Worm (Caenorhabditis elegans) whole organism, L4/young adult: Measurements from ENCODE around the gene srz-97.

Experiments
- W03F9.2 ChIP-seq: fragments of 150-350 bp; optimal IDR thresholded peaks from 2 replicates; lab custom pipeline; 2014; ENCODE audit warnings: missing biosample characterization, missing genetic modification characterization
- dao-5 ChIP-seq: sonication (generic microtip); optimal IDR thresholded peaks from 2 replicates; lab custom pipeline; 2016; ENCODE audit warnings: missing genotype, missing genetic modification characterization, moderate library complexity, missing compliant biosample characterization
- him-1 ChIP-seq: sonication (generic microtip); optimal IDR thresholded peaks from 2 replicates; lab custom pipeline; 2016; ENCODE audit warnings: missing genotype, missing genetic modification reagents, missing genetic modification characterization, missing compliant biosample characterization

The srz-97 gene

ce11 chrV:14438099-14438739, 29.8 kb downstream of the srz-97 start:
- no peak for TF ChIP-seq W03F9.2
- TF ChIP-seq dao-5 (tag; lab: Kevin White, UChicago) = no peak
- TF ChIP-seq him-1 (tag; lab: Kevin White, UChicago) = no peak

ce11 chrV:14437355-14437754, 30.7 kb downstream of the srz-97 start:
- TF ChIP-seq dao-5 (tag; lab: Kevin White, UChicago) (no peak), W03F9.2 (no peak), him-1 (tag; lab: Kevin White, UChicago) (no peak)

- no peak for TF ChIP-seq him-1 (tag; lab: Kevin White, UChicago)
- no peak for TF ChIP-seq dao-5 (tag; lab: Kevin White, UChicago)
- TF ChIP-seq W03F9.2 = no peak
Observed at ce11 chrV:14436195-14436594, 31.9 kb downstream of the srz-97 start.

ce11 chrV:14433584-14433983, 34.5 kb downstream of the srz-97 start:
- no peak for TF ChIP-seq him-1 (tag; lab: Kevin White, UChicago)
- no peak for TF ChIP-seq W03F9.2
- no peak for TF ChIP-seq dao-5 (tag; lab: Kevin White, UChicago)

ce11 chrV:14432259-14432658, 35.8 kb downstream of the srz-97 start, which contains the start of gene egl-1:
Gene egl-1, minus strand, starts transcription at chrV:14432359.
- TF ChIP-seq him-1 (tag; lab: Kevin White, UChicago) = no peak
- TF ChIP-seq W03F9.2 = no peak

- TF ChIP-seq W03F9.2 (no peak), him-1 (tag; lab: Kevin White, UChicago) (no peak), dao-5 (tag; lab: Kevin White, UChicago) (no peak)
Observed at ce11 chrV:14428865-14429264, 39.2 kb downstream of the srz-97 start, which contains the start of gene F23B12.1. Gene F23B12.1, plus strand, starts transcription at chrV:14429165.

- TF ChIP-seq W03F9.2 (no peak), dao-5 (tag; lab: Kevin White, UChicago) (no peak), him-1 (tag; lab: Kevin White, UChicago) (no peak)
Observed at ce11 chrV:14427069-14427825, 40.8 kb downstream of the srz-97 start.

- TF ChIP-seq dao-5 (tag; lab: Kevin White, UChicago) = no peak
Observed at ce11 chrV:14426013-14426412, 42.0 kb downstream of the srz-97 start.

ce11 chrV:14424958-14425492, 43.0 kb downstream of the srz-97 start, which contains the start of gene rrsr-1:
Gene rrsr-1, minus strand, starts transcription at chrV:14425008.
- no peak for TF ChIP-seq dao-5 (tag; lab: Kevin White, UChicago)
- TF ChIP-seq him-1 (tag; lab: Kevin White, UChicago) = no peak
- no peak for TF ChIP-seq W03F9.2

- TF ChIP-seq him-1 (tag; lab: Kevin White, UChicago) (no peak), W03F9.2 (no peak), dao-5 (tag; lab: Kevin White, UChicago) (no peak)
Observed at ce11 chrV:14423268-14423667, 44.8 kb downstream of the srz-97 start, which contains the start of gene rpoa-12. Gene rpoa-12, minus strand, starts transcription at chrV:14423304.

ce11 chrV:14422317-14422716, 45.7 kb downstream of the srz-97 start, which contains the start of gene pas-1:
Gene pas-1, minus strand, starts transcription at chrV:14422618.
- TF ChIP-seq him-1 (tag; lab: Kevin White, UChicago) (no peak), W03F9.2 (no peak)

ce11 chrV:14421325-14421724, 46.7 kb downstream of the srz-97 start, which contains the start of gene dhs-22:
Gene dhs-22, minus strand, starts transcription at chrV:14421440.
- no peak for TF ChIP-seq dao-5 (tag; lab: Kevin White, UChicago)

- no peak for TF ChIP-seq him-1 (tag; lab: Kevin White, UChicago)
Observed at ce11 chrV:14419855-14420254, 48.2 kb downstream of the srz-97 start.

- TF ChIP-seq dao-5 (tag; lab: Kevin White, UChicago) = no peak
- no peak for TF ChIP-seq him-1 (tag; lab: Kevin White, UChicago)
- no peak for TF ChIP-seq W03F9.2
Observed at ce11 chrV:14417735-14418134, 50.3 kb downstream of the srz-97 start, which contains the start of the genes nxf-2 and set-31. Gene nxf-2, minus strand, starts transcription at chrV:14417835. Gene set-31, plus strand, starts transcription at chrV:14417903.
